Worm (Caenorhabditis elegans) whole organism, young adult: Measurements from ENCODE around the gene mig-2.

Experiments
- B0035.1 ChIP-seq: sonication (generic microtip); optimal IDR thresholded peaks from 2 replicates; lab custom pipeline; 2016; ENCODE audit warnings: missing genetic modification characterization, mild to moderate bottlenecking, missing compliant biosample characterization, missing genotype, missing genetic modification reagents
- B0261.1 ChIP-seq: sonication (generic microtip); optimal IDR thresholded peaks from 2 replicates; lab custom pipeline; 2016; ENCODE audit warnings: mild to moderate bottlenecking, missing genetic modification characterization, moderate library complexity, missing compliant biosample characterization
- B0336.3 ChIP-seq: fragments of 200-800 bp; sonication (Bioruptor generic); IDR thresholded peaks from 2 replicates; pipeline ENCODE4 v1.3.6; 2022; ENCODE audit warnings: missing genetic modification characterization, missing compliant biosample characterization
- F39B2.1 ChIP-seq: fragments of 200-800 bp; sonication (Bioruptor generic); IDR thresholded peaks from 2 replicates; pipeline ENCODE4 v1.3.6; 2022; ENCODE audit warnings: missing genetic modification reagents, missing genetic modification characterization, missing compliant biosample characterization
- F52B5.7 ChIP-seq: sonication (generic microtip); optimal IDR thresholded peaks from 2 replicates; lab custom pipeline; 2016; ENCODE audit warnings: mild to moderate bottlenecking, missing genetic modification characterization, missing compliant biosample characterization
- F57C9.4 ChIP-seq: sonication (generic microtip); optimal IDR thresholded peaks from 2 replicates; lab custom pipeline; 2017; ENCODE audit warnings: mild to moderate bottlenecking, missing genetic modification characterization, missing compliant biosample characterization
- K12H6.12 ChIP-seq: fragments of 200-800 bp; sonication (Bioruptor generic); optimal IDR thresholded peaks from 2 replicates; lab custom pipeline; 2018; ENCODE audit warnings: mild to moderate bottlenecking, missing genetic modification characterization, missing compliant biosample characterization
- Y53G8AR.9 ChIP-seq: fragments of 200-800 bp; sonication (Bioruptor generic); conservative IDR thresholded peaks from 2 replicates; pipeline ENCODE4 v1.3.6; 2022; ENCODE audit warnings: missing genetic modification reagents, missing genetic modification characterization, missing compliant biosample characterization
- Y56A3A.18 ChIP-seq: fragments of 200-800 bp; sonication (Bioruptor generic); IDR thresholded peaks from 2 replicates; pipeline ENCODE4 v1.3.6; 2022; ENCODE audit warnings: missing genetic modification reagents, missing genetic modification characterization, missing compliant biosample characterization
- Y95B8A.8 ChIP-seq: fragments of 200-800 bp; sonication (Bioruptor generic); IDR thresholded peaks from 2 replicates; pipeline ENCODE4 v1.3.6; 2022; ENCODE audit warnings: missing genetic modification reagents, missing genetic modification characterization, missing compliant biosample characterization
- ZK185.1 ChIP-seq: sonication (generic microtip); optimal IDR thresholded peaks from 2 replicates; lab custom pipeline; 2016; ENCODE audit warnings: mild to moderate bottlenecking, missing genetic modification characterization, missing compliant biosample characterization; ENCODE audit not compliant: poor library complexity, severe bottlenecking
- akir-1 ChIP-seq: fragments of 200-800 bp; sonication (Bioruptor generic); optimal IDR thresholded peaks from 2 replicates; lab custom pipeline; 2018; ENCODE audit warnings: mild to moderate bottlenecking, missing genetic modification characterization, moderate library complexity, missing compliant biosample characterization
- ccch-3 ChIP-seq: fragments of 200-800 bp; sonication (Bioruptor generic); optimal IDR thresholded peaks from 2 replicates; lab custom pipeline; 2018; ENCODE audit warnings: mild to moderate bottlenecking, missing genetic modification characterization, missing compliant biosample characterization
- cebp-1 ChIP-seq, 2 experiments: fragments of 200-800 bp in 1 of 2; sonication (Bioruptor generic) in 1 of 2; sonication (generic microtip) in 1 of 2; IDR thresholded peaks in 1 of 2; optimal IDR thresholded peaks in 1 of 2; 2 replicates each; pipeline versions ENCODE4 v1.3.6 to Lab custom; 2017 to 2022; ENCODE audit warnings: missing compliant biosample characterization in 2 of 2, missing genetic modification characterization in 2 of 2, mild to moderate bottlenecking in 1 of 2, missing genetic modification reagents in 1 of 2, moderate library complexity in 1 of 2
- cebp-2 ChIP-seq: fragments of 200-800 bp; sonication (Bioruptor generic); IDR thresholded peaks from 2 replicates; pipeline ENCODE4 v1.3.6; 2022; ENCODE audit warnings: missing genetic modification characterization, missing compliant biosample characterization
- ceh-27 ChIP-seq: fragments of 200-800 bp; sonication (Bioruptor generic); optimal IDR thresholded peaks from 2 replicates; lab custom pipeline; 2018; ENCODE audit warnings: mild to moderate bottlenecking, missing genetic modification characterization, moderate library complexity, missing compliant biosample characterization
- ceh-58 ChIP-seq: fragments of 200-800 bp; sonication (Bioruptor generic); IDR thresholded peaks from 2 replicates; pipeline ENCODE4 v1.3.6; 2022; ENCODE audit warnings: missing genetic modification characterization, missing compliant biosample characterization
- ceh-91 ChIP-seq: fragments of 200-800 bp; sonication (Bioruptor generic); IDR thresholded peaks from 2 replicates; pipeline ENCODE4 v1.3.6; 2022; ENCODE audit warnings: missing genetic modification reagents, missing genetic modification characterization, missing compliant biosample characterization
- chd-7 ChIP-seq: sonication (generic microtip); optimal IDR thresholded peaks from 2 replicates; lab custom pipeline; 2016; ENCODE audit warnings: mild to moderate bottlenecking, missing genetic modification characterization, moderate library complexity, missing compliant biosample characterization
- dox-1 ChIP-seq: fragments of 200-800 bp; sonication (Bioruptor generic); IDR thresholded peaks from 2 replicates; pipeline ENCODE4 v1.3.6; 2022; ENCODE audit warnings: missing genetic modification reagents, missing genetic modification characterization, missing compliant biosample characterization
- dpl-1 ChIP-seq: fragments of 150-350 bp; optimal IDR thresholded peaks from 2 replicates; lab custom pipeline; 2014; ENCODE audit warnings: missing biosample characterization, missing genetic modification reagents, missing genetic modification characterization
- egl-18 ChIP-seq: fragments of 200-800 bp; sonication (Bioruptor generic); IDR thresholded peaks from 2 replicates; pipeline ENCODE4 v1.3.6; 2022; ENCODE audit warnings: missing genetic modification reagents, missing genetic modification characterization, missing compliant biosample characterization
- egrh-3 ChIP-seq: fragments of 200-800 bp; sonication (Bioruptor generic); IDR thresholded peaks from 2 replicates; pipeline ENCODE4 v1.3.6; 2022; ENCODE audit warnings: missing genetic modification reagents, missing genetic modification characterization, missing compliant biosample characterization
- ets-4 ChIP-seq: fragments of 200-800 bp; sonication (Bioruptor generic); optimal IDR thresholded peaks from 2 replicates; lab custom pipeline; 2018; ENCODE audit warnings: mild to moderate bottlenecking, missing genetic modification characterization, missing compliant biosample characterization
- gei-17 ChIP-seq: fragments of 200-800 bp; sonication (Bioruptor generic); optimal IDR thresholded peaks from 2 replicates; lab custom pipeline; 2018; ENCODE audit warnings: mild to moderate bottlenecking, missing genetic modification characterization, missing compliant biosample characterization
- hmg-1.2 ChIP-seq: fragments of 200-800 bp; sonication (Bioruptor generic); IDR thresholded peaks from 2 replicates; pipeline ENCODE4 v1.3.6; 2022; ENCODE audit warnings: missing genetic modification reagents, missing genetic modification characterization, missing compliant biosample characterization
- let-607 ChIP-seq, 2 experiments: fragments of 200-800 bp in 1 of 2; sonication (Bioruptor generic) in 1 of 2; sonication (generic microtip) in 1 of 2; optimal IDR thresholded peaks; 2 replicates each; lab custom pipeline; 2016 to 2018; ENCODE audit warnings: mild to moderate bottlenecking in 2 of 2, missing compliant biosample characterization in 2 of 2, missing genetic modification characterization in 2 of 2, moderate library complexity in 2 of 2, missing genotype in 1 of 2
- lin-26 ChIP-seq: fragments of 200-800 bp; sonication (Bioruptor generic); IDR thresholded peaks from 2 replicates; pipeline ENCODE4 v1.3.6; 2022; ENCODE audit warnings: missing genetic modification reagents, missing genetic modification characterization, missing compliant biosample characterization
- lin-40 ChIP-seq: sonication (generic microtip); optimal IDR thresholded peaks from 2 replicates; lab custom pipeline; 2016; ENCODE audit warnings: missing genetic modification characterization, mild to moderate bottlenecking, missing compliant biosample characterization, missing genotype, missing genetic modification reagents
- lir-1 ChIP-seq: fragments of 200-800 bp; sonication (Bioruptor generic); conservative IDR thresholded peaks from 2 replicates; pipeline ENCODE4 v1.3.6; 2022; ENCODE audit warnings: missing genetic modification reagents, missing genetic modification characterization, missing compliant biosample characterization
- mel-28 ChIP-seq: sonication (generic microtip); optimal IDR thresholded peaks from 2 replicates; lab custom pipeline; 2016; ENCODE audit warnings: borderline replicate concordance, mild to moderate bottlenecking, missing genetic modification characterization, missing compliant biosample characterization
- nfya-1 ChIP-seq: sonication (generic microtip); optimal IDR thresholded peaks from 2 replicates; lab custom pipeline; 2017; ENCODE audit warnings: antibody characterized with exemption, missing compliant biosample characterization, missing genetic modification characterization, borderline replicate concordance; ENCODE audit not compliant: insufficient read depth
- nhr-90 ChIP-seq: sonication (generic microtip); optimal IDR thresholded peaks from 2 replicates; lab custom pipeline; 2016; ENCODE audit warnings: missing genotype, mild to moderate bottlenecking, missing genetic modification characterization, missing compliant biosample characterization
- pha-4 ChIP-seq: fragments of 150-350 bp; sonication (generic microtip); optimal IDR thresholded peaks from 2 replicates; lab custom pipeline; 2014; ENCODE audit warnings: missing biosample characterization, missing genetic modification reagents, missing genetic modification characterization
- rcor-1 ChIP-seq: fragments of 200-800 bp; sonication (Bioruptor generic); IDR thresholded peaks from 2 replicates; pipeline ENCODE4 v1.3.6; 2022; ENCODE audit warnings: missing genetic modification reagents, missing genetic modification characterization, missing compliant biosample characterization
- sdz-38 ChIP-seq: sonication (generic microtip); optimal IDR thresholded peaks from 2 replicates; lab custom pipeline; 2016; ENCODE audit warnings: missing genotype, missing genetic modification characterization, missing compliant biosample characterization
- sea-2 ChIP-seq: fragments of 200-800 bp; sonication (Bioruptor generic); IDR thresholded peaks from 2 replicates; pipeline ENCODE4 v1.3.6; 2022; ENCODE audit warnings: missing genetic modification characterization, missing compliant biosample characterization
- snpc-4 ChIP-seq, 5 experiments: fragments of 150-350 bp in 1 of 5; sonication (generic microtip) in 4 of 5; optimal IDR thresholded peaks; 2 replicates each; lab custom pipeline; 2014 to 2018; ENCODE audit warnings: missing genetic modification characterization in 5 of 5, missing biosample characterization in 3 of 5, antibody characterized with exemption in 2 of 5, mild to moderate bottlenecking in 2 of 5, missing compliant biosample characterization in 2 of 5, missing genotype in 2 of 5, moderate library complexity in 2 of 5, missing genetic modification reagents in 1 of 5
- somi-1 ChIP-seq: fragments of 200-800 bp; sonication (Bioruptor generic); optimal IDR thresholded peaks from 2 replicates; lab custom pipeline; 2018; ENCODE audit warnings: mild to moderate bottlenecking, missing genetic modification characterization, missing compliant biosample characterization
- tbp1 ChIP-seq: fragments of 200-800 bp; sonication (Bioruptor generic); optimal IDR thresholded peaks from 2 replicates; lab custom pipeline; 2018; ENCODE audit warnings: mild to moderate bottlenecking, missing genetic modification characterization, missing compliant biosample characterization
- tlf-1 ChIP-seq: fragments of 200-800 bp; sonication (Bioruptor generic); optimal IDR thresholded peaks from 2 replicates; lab custom pipeline; 2018; ENCODE audit warnings: mild to moderate bottlenecking, missing genetic modification characterization, missing compliant biosample characterization
- unc-62 ChIP-seq: fragments of 150-350 bp; optimal IDR thresholded peaks from 2 replicates; lab custom pipeline; 2014; ENCODE audit warnings: missing biosample characterization, missing genetic modification reagents, missing genetic modification characterization
- ztf-26 ChIP-seq: sonication (generic microtip); optimal IDR thresholded peaks from 2 replicates; lab custom pipeline; 2017; ENCODE audit warnings: missing genetic modification characterization, missing compliant biosample characterization

mig-2 gene

ce11 chrX:11519016-11519509 is 29.3 kb upstream of the mig-2 start, which contains the start of gene hpo-34 (continued):
- TF ChIP-seq cebp-1 (GFP tag; IDR thresholded peaks at IDR 0.05; lab: Robert Waterston, UW) (no peak; the same call in 1 of the 2 replicates), cebp-1 (tag; optimal IDR thresholded peaks at IDR 0.05; lab: Kevin White, UChicago) (peak; percentile 69), F39B2.1 (GFP tag; lab: Robert Waterston, UW) (no peak), nfya-1 (tag; lab: Kevin White, UChicago) (no peak), ets-4 (GFP tag; lab: Kevin White, UChicago) (peak; percentile 56), chd-7 (tag; lab: Kevin White, UChicago) (no peak), egl-18 (GFP tag; lab: Robert Waterston, UW) (no peak)

ce11 chrX:11522058-11522757 is 26.2 kb upstream of the mig-2 start, which contains the start of gene sdc-2:
Gene sdc-2, plus strand, starts transcription at chrX:11522707.
- TF ChIP-seq pha-4 (no peak), unc-62 (GFP tag; lab: Kevin White, UChicago) (peak; percentile 2), lin-40 (tag; lab: Kevin White, UChicago) (peak; percentile 91), lin-26 (GFP tag; lab: Robert Waterston, UW) (no peak), tlf-1 (peak; percentile 69), mel-28 (tag; lab: Kevin White, UChicago) (no peak), Y95B8A.8 (GFP tag; lab: Robert Waterston, UW) (no peak), cebp-1 (GFP tag; IDR thresholded peaks at IDR 0.05; lab: Robert Waterston, UW) (no peak), cebp-1 (tag; optimal IDR thresholded peaks at IDR 0.05; lab: Kevin White, UChicago) (peak; percentile 84), ceh-27 (GFP tag; lab: Kevin White, UChicago) (peak; percentile 45), B0035.1 (no peak), tbp1 (peak; percentile 64), ztf-26 (tag; lab: Kevin White, UChicago) (peak; percentile 66), K12H6.12 (tag; lab: Kevin White, UChicago) (peak; percentile 37), gei-17 (GFP tag; lab: Kevin White, UChicago) (peak; percentile 93), F52B5.7 (tag; lab: Kevin White, UChicago) (no peak), egrh-3 (GFP tag; lab: Robert Waterston, UW) (no peak), dox-1 (GFP tag; lab: Robert Waterston, UW) (peak; percentile 86), F57C9.4 (tag; lab: Kevin White, UChicago) (no peak), hmg-1.2 (GFP tag; lab: Robert Waterston, UW) (peak; percentile 74), B0336.3 (GFP tag; lab: Robert Waterston, UW) (peak; percentile 66), sdz-38 (no peak), ceh-58 (GFP tag; lab: Robert Waterston, UW) (no peak), nhr-90 (tag; lab: Kevin White, UChicago) (no peak), rcor-1 (GFP tag; lab: Robert Waterston, UW) (peak; percentile 73), lir-1 (GFP tag; lab: Robert Waterston, UW) (0 out of 2 replicates have a peak, but pooled peaks have one; percentile 18), Y53G8AR.9 (GFP tag; lab: Robert Waterston, UW) (no peak), snpc-4 (GFP tag; optimal IDR thresholded peaks at IDR 0.05; lab: Kevin White, UChicago) (no peak), snpc-4 (tag; optimal IDR thresholded peaks at IDR 0.05; lab: Kevin White, UChicago) (peak in 2 of 4 experiments; percentile 3 to 38), B0261.1 (tag; lab: Kevin White, UChicago) (peak; percentile 22), let-607 (tag; optimal IDR thresholded peaks at IDR 0.05; lab: Kevin White, UChicago) (peak in 1 of 2 experiments; percentile 5), dpl-1 (GFP tag; lab: Kevin White, UChicago) (no peak), ccch-3 (GFP tag; lab: Kevin White, UChicago) (no peak), ceh-91 (GFP tag; lab: Robert Waterston, UW) (no peak), akir-1 (GFP tag; lab: Kevin White, UChicago) (peak; percentile 11), Y56A3A.18 (GFP tag; lab: Robert Waterston, UW) (peak; percentile 81; the same call in 1 of the 2 replicates), somi-1 (peak; percentile 64), cebp-2 (GFP tag; lab: Robert Waterston, UW) (no peak), sea-2 (GFP tag; lab: Robert Waterston, UW) (no peak), ZK185.1 (tag; lab: Kevin White, UChicago) (peak; percentile 65)
